Worm (Caenorhabditis elegans): ENCODE results near the gene ceh-74.

ceh-74 gene

ce11 chrV:14145267-14145666 lies 32.6 kb upstream of the ceh-74 start, which contains the start of gene par-1:
TSS of gene par-1 (minus strand) at chrV:14145367.
- TF ChIP-seq nhr-43 (tag; optimal IDR thresholded peaks at IDR 0.05; ENCODE audit: poor library complexity, severe bottlenecking) (no peak), eor-1 (tag; optimal IDR thresholded peaks at IDR 0.05) (no peak), elt-3 (tag; optimal IDR thresholded peaks at IDR 0.05) (no peak), ceh-16 (tag; optimal IDR thresholded peaks at IDR 0.05) (no peak), nhr-23 (tag; optimal IDR thresholded peaks at IDR 0.05) (no peak), fos-1 (tag; optimal IDR thresholded peaks at IDR 0.05) (no peak)

- no peak for TF ChIP-seq nhr-67 (tag; optimal IDR thresholded peaks at IDR 0.05)
These were observed 31.7 kb upstream of the ceh-74 start, which contains the start of gene acs-10 for ce11 chrV:14146199-14146598. TSS of gene acs-10 (plus strand) at chrV:14146499.

ce11 chrV:14147114-14147513 lies 30.8 kb upstream of the ceh-74 start:
- no peak for TF ChIP-seq tbx-2 (tag; optimal IDR thresholded peaks at IDR 0.05)
- TF ChIP-seq nhr-43 (tag; optimal IDR thresholded peaks at IDR 0.05; ENCODE audit: poor library complexity, severe bottlenecking), result no peak
- TF ChIP-seq eor-1 (tag; optimal IDR thresholded peaks at IDR 0.05), result no peak
- no peak for TF ChIP-seq ama-1 (optimal IDR thresholded peaks at IDR 0.05)
- no peak for TF ChIP-seq sea-2 (GFP tag; optimal IDR thresholded peaks at IDR 0.05)
- TF ChIP-seq nhr-25 (tag; optimal IDR thresholded peaks at IDR 0.05), result no peak
- TF ChIP-seq ceh-9 (tag; optimal IDR thresholded peaks at IDR 0.05), result no peak
- TF ChIP-seq nhr-237 (tag; optimal IDR thresholded peaks at IDR 0.05), result no peak
- no peak for TF ChIP-seq aly-2 (tag; optimal IDR thresholded peaks at IDR 0.05)

ce11 chrV:14149125-14149524 lies 28.8 kb upstream of the ceh-74 start:
- no peak for TF ChIP-seq lin-15B (tag; optimal IDR thresholded peaks at IDR 0.05)
- no peak for TF ChIP-seq sea-2 (GFP tag; optimal IDR thresholded peaks at IDR 0.05)
- no peak for TF ChIP-seq fos-1 (tag; optimal IDR thresholded peaks at IDR 0.05)
- TF ChIP-seq skn-1 (tag; optimal IDR thresholded peaks at IDR 0.05), result no peak
- TF ChIP-seq elt-3 (tag; optimal IDR thresholded peaks at IDR 0.05), result no peak
- TF ChIP-seq nhr-25 (tag; optimal IDR thresholded peaks at IDR 0.05), result no peak
- no peak for TF ChIP-seq nhr-23 (tag; optimal IDR thresholded peaks at IDR 0.05)
- no peak for TF ChIP-seq nhr-43 (tag; optimal IDR thresholded peaks at IDR 0.05; ENCODE audit: poor library complexity, severe bottlenecking)
- TF ChIP-seq nhr-237 (tag; optimal IDR thresholded peaks at IDR 0.05), result no peak
- no peak for TF ChIP-seq fkh-2 (tag; optimal IDR thresholded peaks at IDR 0.05)
- no peak for TF ChIP-seq egl-5 (tag; optimal IDR thresholded peaks at IDR 0.05)

ce11 chrV:14150966-14151365 lies 26.9 kb upstream of the ceh-74 start:
- TF ChIP-seq egl-27 (tag; optimal IDR thresholded peaks at IDR 0.05) (no peak), nfya-1 (tag; optimal IDR thresholded peaks at IDR 0.05; ENCODE audit: insufficient read depth) (no peak), zag-1 (tag; optimal IDR thresholded peaks at IDR 0.05) (no peak), eor-1 (tag; optimal IDR thresholded peaks at IDR 0.05) (no peak), nhr-11 (tag; optimal IDR thresholded peaks at IDR 0.05) (no peak), nhr-25 (tag; optimal IDR thresholded peaks at IDR 0.05) (peak; percentile 69), pha-4 (tag; optimal IDR thresholded peaks at IDR 0.05) (no peak), nhr-77 (tag; optimal IDR thresholded peaks at IDR 0.05) (no peak), ceh-28 (tag; optimal IDR thresholded peaks at IDR 0.05) (no peak)

- no peak for TF ChIP-seq hmg-11 (tag; optimal IDR thresholded peaks at IDR 0.05)
- no peak for TF ChIP-seq sea-2 (GFP tag; optimal IDR thresholded peaks at IDR 0.05)
- no peak for TF ChIP-seq lin-39 (tag; optimal IDR thresholded peaks at IDR 0.05)
- no peak for TF ChIP-seq lin-15B (tag; optimal IDR thresholded peaks at IDR 0.05)
- TF ChIP-seq egl-5 (tag; optimal IDR thresholded peaks at IDR 0.05), result no peak
- no peak for TF ChIP-seq fos-1 (tag; optimal IDR thresholded peaks at IDR 0.05)
- TF ChIP-seq ceh-16 (tag; optimal IDR thresholded peaks at IDR 0.05), result no peak
- TF ChIP-seq ztf-11 (tag; optimal IDR thresholded peaks at IDR 0.05), result no peak
- TF ChIP-seq snpc-4 (tag; optimal IDR thresholded peaks at IDR 0.05), result no peak
- TF ChIP-seq nhr-43 (tag; optimal IDR thresholded peaks at IDR 0.05; ENCODE audit: poor library complexity, severe bottlenecking), result no peak
These were observed 24.3 kb upstream of the ceh-74 start for ce11 chrV:14153615-14154014.

ce11 chrV:14156468-14156867 lies 21.4 kb upstream of the ceh-74 start, which contains the start of gene AH10.2:
TSS of gene AH10.2 (plus strand) at chrV:14156768.
- TF ChIP-seq nhr-43 (tag; optimal IDR thresholded peaks at IDR 0.05; ENCODE audit: poor library complexity, severe bottlenecking), result no peak
- TF ChIP-seq mdl-1 (tag; optimal IDR thresholded peaks at IDR 0.05), result no peak
- TF ChIP-seq nhr-28 (tag; optimal IDR thresholded peaks at IDR 0.05), result no peak
- TF ChIP-seq lin-15B (tag; optimal IDR thresholded peaks at IDR 0.05), result no peak
- TF ChIP-seq elt-3 (tag; optimal IDR thresholded peaks at IDR 0.05), result no peak
- TF ChIP-seq nhr-77 (tag; optimal IDR thresholded peaks at IDR 0.05), result no peak
- TF ChIP-seq fkh-10 (GFP tag; optimal IDR thresholded peaks at IDR 0.05), result no peak
- no peak for TF ChIP-seq aly-2 (tag; optimal IDR thresholded peaks at IDR 0.05)
- no peak for TF ChIP-seq nhr-76 (tag; optimal IDR thresholded peaks at IDR 0.05)
- no peak for TF ChIP-seq nhr-23 (tag; optimal IDR thresholded peaks at IDR 0.05)
- TF ChIP-seq unc-39 (tag; optimal IDR thresholded peaks at IDR 0.05), result no peak
- no peak for TF ChIP-seq pha-4 (tag; optimal IDR thresholded peaks at IDR 0.05)
- TF ChIP-seq ceh-9 (tag; optimal IDR thresholded peaks at IDR 0.05), result no peak

Measured in whole organism, L3 larva.